Worm (Caenorhabditis elegans): ENCODE data around the gene teg-1.

DNA sequence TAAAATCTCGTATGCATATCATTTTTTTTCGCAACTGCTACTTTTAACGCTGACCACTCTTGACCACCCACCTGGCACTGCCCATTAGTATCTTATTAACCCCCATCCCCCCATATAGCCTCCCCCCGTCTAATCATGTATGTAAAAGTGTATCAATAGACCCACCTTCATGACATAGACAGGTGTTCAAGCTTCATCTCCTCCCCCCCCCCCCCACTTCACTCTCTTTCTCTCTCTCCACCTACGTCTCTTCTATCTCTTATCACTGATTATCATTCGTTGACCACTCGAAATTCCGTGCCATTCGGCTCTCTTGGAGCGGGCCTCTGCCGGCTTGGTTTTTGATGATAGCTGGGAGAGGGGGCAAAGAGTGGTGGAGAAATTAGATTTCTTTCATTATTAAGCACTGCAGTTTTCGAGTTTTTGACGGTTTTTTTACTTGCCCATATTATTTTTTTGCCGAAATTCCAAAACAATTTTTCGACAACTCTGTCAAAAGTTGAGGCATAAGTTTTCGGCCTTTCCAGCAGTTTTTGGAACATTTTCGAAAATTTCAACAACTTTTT, 37.8 kb upstream of the teg-1 start:
- TF ChIP-seq ama-1 (optimal IDR thresholded peaks at IDR 0.05), result no peak
- no peak for TF ChIP-seq pes-1 (GFP tag; IDR thresholded peaks at IDR 0.05)
- TF ChIP-seq flt-1 (GFP tag; IDR thresholded peaks at IDR 0.05), result no peak
- TF ChIP-seq tbx-11 (GFP tag; IDR thresholded peaks at IDR 0.05), result no peak
- no peak for TF ChIP-seq F13C5.2 (tag; optimal IDR thresholded peaks at IDR 0.05)
- TF ChIP-seq tbx-37 (GFP tag; conservative IDR thresholded peaks at IDR 0.05), result no peak
- TF ChIP-seq ceh-36 (tag; optimal IDR thresholded peaks at IDR 0.05), result no peak
- TF ChIP-seq ets-7 (tag; optimal IDR thresholded peaks at IDR 0.05), result no peak
- no peak for TF ChIP-seq scrt-1 (GFP tag; IDR thresholded peaks at IDR 0.05)

All from whole organism, early embryonic.